Worm (Caenorhabditis elegans): Measurements from ENCODE around the gene Y43F8B.15.

Gene Y43F8B.15

ce11 chrV:19433806-19434437, 28.0 kb downstream of the Y43F8B.15 start, which contains the start of gene C25F9.16:
TSS of gene C25F9.16 (plus strand) at chrV:19434387.
- TF ChIP-seq ceh-19 (GFP tag; optimal IDR thresholded peaks at IDR 0.05) = no peak
- no peak for TF ChIP-seq pag-3 (tag; optimal IDR thresholded peaks at IDR 0.05; ENCODE audit: borderline replicate concordance)
- TF ChIP-seq ceh-34 (tag; optimal IDR thresholded peaks at IDR 0.05) = no peak
- no peak for TF ChIP-seq madf-2 (tag; optimal IDR thresholded peaks at IDR 0.05)
- TF ChIP-seq dve-1 (tag; optimal IDR thresholded peaks at IDR 0.05) = no peak
- TF ChIP-seq ceh-31 (tag; optimal IDR thresholded peaks at IDR 0.05) = no peak
- TF ChIP-seq pha-2 (tag; optimal IDR thresholded peaks at IDR 0.05) = no peak
- no peak for TF ChIP-seq zip-5 (tag; optimal IDR thresholded peaks at IDR 0.05)
- no peak for TF ChIP-seq ahr-1 (tag; optimal IDR thresholded peaks at IDR 0.05)

- no peak for TF ChIP-seq ceh-22 (tag; optimal IDR thresholded peaks at IDR 0.05)
- no peak for TF ChIP-seq rnt-1 (tag; optimal IDR thresholded peaks at IDR 0.05)
- no peak for TF ChIP-seq ets-4 (tag; optimal IDR thresholded peaks at IDR 0.05)
Measured at ce11 chrV:19432972-19433371, 28.9 kb downstream of the Y43F8B.15 start, which contains the start of gene C25F9.11. TSS of gene C25F9.11 (minus strand) at chrV:19433072.

DNA sequence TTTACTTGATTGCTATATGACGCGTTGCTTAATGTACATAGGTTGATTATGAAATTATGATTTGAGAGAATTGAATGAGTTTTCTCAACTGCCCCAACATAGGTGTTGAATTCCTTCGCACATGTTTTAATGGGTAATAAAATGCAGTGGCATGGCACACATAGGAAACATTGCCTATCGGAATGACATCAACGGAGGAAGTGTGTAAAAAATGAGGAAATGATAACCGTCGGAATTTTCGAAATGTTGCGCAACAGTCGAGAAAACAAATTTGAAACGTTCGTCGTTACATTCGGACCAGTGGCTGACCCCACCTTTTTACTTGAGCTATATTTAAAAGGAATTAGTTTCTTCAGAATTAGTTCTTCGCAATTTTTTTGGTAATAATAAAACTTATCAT, 29.9 kb downstream of the Y43F8B.15 start:
- no peak for TF ChIP-seq ceh-9 (tag; optimal IDR thresholded peaks at IDR 0.05)
- no peak for TF ChIP-seq pha-4 (tag; optimal IDR thresholded peaks at IDR 0.05)
- no peak for TF ChIP-seq elt-4 (tag; optimal IDR thresholded peaks at IDR 0.05)
- TF ChIP-seq eyg-1 (tag; optimal IDR thresholded peaks at IDR 0.05) = no peak
- TF ChIP-seq ceh-48 (tag; optimal IDR thresholded peaks at IDR 0.05) = no peak
- TF ChIP-seq zip-5 (tag; optimal IDR thresholded peaks at IDR 0.05) = no peak
- TF ChIP-seq ceh-22 (tag; optimal IDR thresholded peaks at IDR 0.05) = no peak
- no peak for TF ChIP-seq pha-2 (tag; optimal IDR thresholded peaks at IDR 0.05)
- no peak for TF ChIP-seq rnt-1 (tag; optimal IDR thresholded peaks at IDR 0.05)
- TF ChIP-seq unc-55 (GFP tag; optimal IDR thresholded peaks at IDR 0.05) = no peak
- TF ChIP-seq elt-2 (tag; optimal IDR thresholded peaks at IDR 0.05) = no peak
- no peak for TF ChIP-seq fkh-10 (GFP tag; optimal IDR thresholded peaks at IDR 0.05)
- TF ChIP-seq gmeb-2 (tag; optimal IDR thresholded peaks at IDR 0.05) = no peak
- TF ChIP-seq Y22D7AL.16 (tag; optimal IDR thresholded peaks at IDR 0.05) = no peak

ce11 chrV:19431036-19431435, 30.9 kb downstream of the Y43F8B.15 start, which contains the start of gene srw-85:
TSS of gene srw-85 (minus strand) at chrV:19431136.
- TF ChIP-seq K02D7.2 (tag; optimal IDR thresholded peaks at IDR 0.05) (no peak), pat-9 (tag; optimal IDR thresholded peaks at IDR 0.05) (no peak), ceh-2 (tag; optimal IDR thresholded peaks at IDR 0.05) (no peak), che-1 (tag; optimal IDR thresholded peaks at IDR 0.05) (no peak), C38D4.7 (GFP tag; optimal IDR thresholded peaks at IDR 0.05) (no peak), pqm-1 (tag; optimal IDR thresholded peaks at IDR 0.05) (no peak), sdc-2 (tag; optimal IDR thresholded peaks at IDR 0.05) (no peak), K09A11.1 (tag; optimal IDR thresholded peaks at IDR 0.05; ENCODE audit: insufficient read depth) (no peak), ceh-9 (tag; optimal IDR thresholded peaks at IDR 0.05) (no peak), unc-86 (tag; optimal IDR thresholded peaks at IDR 0.05) (no peak), dmd-4 (tag; optimal IDR thresholded peaks at IDR 0.05; ENCODE audit: borderline replicate concordance) (no peak)

- TF ChIP-seq K02D7.2 (tag; optimal IDR thresholded peaks at IDR 0.05) (no peak), gmeb-2 (tag; optimal IDR thresholded peaks at IDR 0.05) (peak; percentile 23), nhr-232 (tag; optimal IDR thresholded peaks at IDR 0.05) (no peak), T23F11.4 (GFP tag; optimal IDR thresholded peaks at IDR 0.05) (no peak), ref-2 (tag; optimal IDR thresholded peaks at IDR 0.05) (no peak), C38D4.7 (GFP tag; optimal IDR thresholded peaks at IDR 0.05) (peak; percentile 45), C08G9.2 (tag; optimal IDR thresholded peaks at IDR 0.05) (peak; percentile 21), tbx-7 (tag; optimal IDR thresholded peaks at IDR 0.05) (no peak), hlh-30 (tag; optimal IDR thresholded peaks at IDR 0.05; ENCODE audit: insufficient read depth) (peak; percentile 7), lin-11 (tag; optimal IDR thresholded peaks at IDR 0.05) (no peak)
Measured at ce11 chrV:19430351-19430913, 31.5 kb downstream of the Y43F8B.15 start.
